Worm (Caenorhabditis elegans) whole organism, young adult: Measurements from ENCODE around the gene pkd-2.
A peak's percentile ranks its signal among the peaks of the same experiment; 100 is the strongest.

Source experiments
- C06A6.2 ChIP-seq: fragments of 200-800 bp; sonication (Bioruptor generic); conservative IDR thresholded peaks from 2 replicates; pipeline ENCODE4 v1.3.6; 2022; ENCODE audit warnings: missing genetic modification characterization, missing compliant biosample characterization
- F23B12.7 ChIP-seq: sonication (generic microtip); optimal IDR thresholded peaks from 2 replicates; lab custom pipeline; 2017; ENCODE audit warnings: missing genetic modification characterization, mild to moderate bottlenecking, missing compliant biosample characterization, antibody characterized with exemption, moderate library complexity; ENCODE audit not compliant: insufficient read depth
- F57C9.4 ChIP-seq: sonication (generic microtip); optimal IDR thresholded peaks from 2 replicates; lab custom pipeline; 2017; ENCODE audit warnings: mild to moderate bottlenecking, missing genetic modification characterization, missing compliant biosample characterization
- T07F8.4 ChIP-seq: sonication (generic microtip); optimal IDR thresholded peaks from 2 replicates; lab custom pipeline; 2016; ENCODE audit warnings: mild to moderate bottlenecking, missing genetic modification characterization, moderate library complexity, missing compliant biosample characterization
- Y67H2A.10 ChIP-seq: fragments of 200-800 bp; sonication (Bioruptor generic); conservative IDR thresholded peaks from 2 replicates; pipeline ENCODE4 v1.3.6; 2022; ENCODE audit warnings: missing genetic modification reagents, missing genetic modification characterization, missing compliant biosample characterization
- atf-7 ChIP-seq: sonication (generic microtip); optimal IDR thresholded peaks from 2 replicates; lab custom pipeline; 2017; ENCODE audit warnings: mild to moderate bottlenecking, missing genetic modification characterization, missing compliant biosample characterization
- attf-3 ChIP-seq: fragments of 200-800 bp; sonication (Bioruptor generic); conservative IDR thresholded peaks from 2 replicates; pipeline ENCODE4 v1.3.6; 2022; ENCODE audit warnings: missing genetic modification reagents, missing genetic modification characterization, missing compliant biosample characterization
- attf-6 ChIP-seq: fragments of 200-800 bp; sonication (Bioruptor generic); IDR thresholded peaks from 2 replicates; pipeline ENCODE4 v1.3.6; 2022; ENCODE audit warnings: missing genetic modification reagents, missing genetic modification characterization, missing compliant biosample characterization
- bed-1 ChIP-seq: fragments of 200-800 bp; sonication (Bioruptor generic); IDR thresholded peaks from 2 replicates; pipeline ENCODE4 v1.3.6; 2022; ENCODE audit warnings: missing genetic modification reagents, missing genetic modification characterization, missing compliant biosample characterization
- hmg-20 ChIP-seq: fragments of 200-800 bp; sonication (Bioruptor generic); IDR thresholded peaks from 2 replicates; pipeline ENCODE4 v1.3.6; 2022; ENCODE audit warnings: missing genetic modification reagents, missing genetic modification characterization, missing compliant biosample characterization
- mel-28 ChIP-seq: sonication (generic microtip); optimal IDR thresholded peaks from 2 replicates; lab custom pipeline; 2016; ENCODE audit warnings: borderline replicate concordance, mild to moderate bottlenecking, missing genetic modification characterization, missing compliant biosample characterization
- repo-1 ChIP-seq: sonication (generic microtip); optimal IDR thresholded peaks from 2 replicates; lab custom pipeline; 2017; ENCODE audit warnings: mild to moderate bottlenecking, missing genetic modification characterization, missing compliant biosample characterization
- tlf-1 ChIP-seq: fragments of 200-800 bp; sonication (Bioruptor generic); optimal IDR thresholded peaks from 2 replicates; lab custom pipeline; 2018; ENCODE audit warnings: mild to moderate bottlenecking, missing genetic modification characterization, missing compliant biosample characterization
- ztf-22 ChIP-seq: fragments of 200-800 bp; sonication (Bioruptor generic); optimal IDR thresholded peaks from 2 replicates; lab custom pipeline; 2018; ENCODE audit warnings: mild to moderate bottlenecking, missing genetic modification characterization, moderate library complexity, missing compliant biosample characterization
- ztf-3 ChIP-seq: fragments of 200-800 bp; sonication (Bioruptor generic); optimal IDR thresholded peaks from 2 replicates; lab custom pipeline; 2018; ENCODE audit warnings: mild to moderate bottlenecking, missing genetic modification characterization, missing compliant biosample characterization

The pkd-2 gene

ce11 chrIV:15187517-15188181, 47.1 kb downstream of the pkd-2 start (continued):
- TF ChIP-seq attf-3 (GFP tag; lab: Robert Waterston, UW) (0 out of 2 replicates have a peak, but pooled peaks have one; percentile 7), ztf-3 (GFP tag; lab: Kevin White, UChicago) (no peak), ztf-22 (GFP tag; lab: Kevin White, UChicago) (peak; percentile 29), F23B12.7 (tag; lab: Kevin White, UChicago) (peak; percentile 13), hmg-20 (GFP tag; lab: Robert Waterston, UW) (no peak)

- peak; percentile 72 for TF ChIP-seq attf-6 (GFP tag; lab: Robert Waterston, UW)
Observed at ce11 chrIV:15184065-15184464, 50.7 kb downstream of the pkd-2 start.

- TF ChIP-seq tlf-1 (no peak), C06A6.2 (GFP tag; lab: Robert Waterston, UW) (no peak), bed-1 (GFP tag; lab: Robert Waterston, UW) (no peak), Y67H2A.10 (GFP tag; lab: Robert Waterston, UW) (no peak), repo-1 (no peak), F57C9.4 (no peak), T07F8.4 (tag; lab: Kevin White, UChicago) (no peak), mel-28 (no peak), atf-7 (tag; lab: Kevin White, UChicago) (no peak)
Observed at ce11 chrIV:15179615-15180014, 55.2 kb downstream of the pkd-2 start, which contains the start of gene srd-23. Gene srd-23, plus strand, starts transcription at chrIV:15179915.
